Fruit fly (Drosophila melanogaster): ENCODE data around the gene Srp54.

DNA sequence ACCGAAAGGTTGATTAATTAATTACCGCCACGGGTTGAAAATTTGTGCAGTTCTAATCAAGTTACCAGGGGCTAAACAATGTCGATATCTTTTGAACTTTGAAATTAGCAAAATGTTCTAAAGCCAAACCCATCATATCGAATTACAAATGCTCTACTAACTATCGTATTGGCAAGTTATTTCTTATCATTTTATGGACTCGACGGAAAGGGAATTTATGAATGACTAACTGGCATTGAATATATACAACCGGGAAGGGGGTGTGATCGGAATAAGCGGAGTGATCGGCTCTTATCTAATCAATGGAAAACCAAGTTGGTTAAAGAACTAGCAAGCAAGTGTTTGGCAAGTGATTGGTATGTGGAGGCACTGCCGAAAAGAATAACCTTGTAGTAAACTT is 30.8 kb downstream of the Srp54 start:
- TF ChIP-seq psq (GFP tag; optimal IDR thresholded peaks at IDR 0.05) (no peak), rgr (GFP tag; optimal IDR thresholded peaks at IDR 0.05) (peak; percentile 40), N (GFP tag; optimal IDR thresholded peaks at IDR 0.05) (no peak), brk (GFP tag; optimal IDR thresholded peaks at IDR 0.05) (no peak)
